Fruit fly (Drosophila melanogaster) whole organism, embryonic: ENCODE measurements around the gene Dic61B.

Experiments used
- ATbp ChIP-seq: fragments of 200-800 bp; sonication (Bioruptor generic); optimal IDR thresholded peaks from 2 replicates; lab custom pipeline; 2017; ENCODE audit warnings: missing biosample characterization, mild to moderate bottlenecking, missing genetic modification characterization, missing genetic modification reagents
- Asciz ChIP-seq: fragments of 200-800 bp; sonication (Bioruptor generic); optimal IDR thresholded peaks from 2 replicates; lab custom pipeline; 2017; ENCODE audit warnings: missing biosample characterization, mild to moderate bottlenecking, missing genetic modification characterization, missing genetic modification reagents
- Bdp1 ChIP-seq: fragments of 200-800 bp; sonication (Bioruptor generic); optimal IDR thresholded peaks from 3 replicates; lab custom pipeline; 2016; ENCODE audit warnings: missing biosample characterization, missing genetic modification characterization
- CG15073 ChIP-seq: fragments of 200-800 bp; sonication (Bioruptor generic); optimal IDR thresholded peaks from 2 replicates; lab custom pipeline; 2016; ENCODE audit warnings: missing biosample characterization, missing genetic modification characterization
- CG15514 ChIP-seq: fragments of 200-800 bp; sonication (Bioruptor generic); optimal IDR thresholded peaks from 3 replicates; lab custom pipeline; 2017; ENCODE audit warnings: missing biosample characterization, missing genetic modification characterization, mild to moderate bottlenecking, moderate library complexity, missing genetic modification reagents
- CG1603 ChIP-seq: fragments of 200-800 bp; sonication (Bioruptor generic); optimal IDR thresholded peaks from 2 replicates; lab custom pipeline; 2019; ENCODE audit warnings: missing biosample characterization, mild to moderate bottlenecking, missing genetic modification characterization, moderate library complexity
- CG17829 ChIP-seq: fragments of 200-800 bp; optimal IDR thresholded peaks from 2 replicates; lab custom pipeline; 2019; ENCODE audit warnings: missing biosample characterization, mild to moderate bottlenecking, missing genetic modification characterization, moderate library complexity
- CG2712 ChIP-seq: fragments of 200-800 bp; optimal IDR thresholded peaks from 3 replicates; lab custom pipeline; 2019; ENCODE audit warnings: missing biosample characterization, mild to moderate bottlenecking, missing genetic modification characterization, moderate library complexity
- CG4730 ChIP-seq: fragments of 200-800 bp; sonication (Bioruptor generic); IDR thresholded peaks from 2 replicates; pipeline ENCODE4 v1.3.6; 2022; ENCODE audit warnings: missing biosample characterization, missing genetic modification characterization
- CG4820 ChIP-seq: fragments of 200-800 bp; sonication (Bioruptor generic); optimal IDR thresholded peaks from 3 replicates; lab custom pipeline; 2016; ENCODE audit warnings: missing biosample characterization, missing genetic modification characterization
- CG6689 ChIP-seq: fragments of 200-800 bp; sonication (Bioruptor generic); IDR thresholded peaks from 2 replicates; pipeline ENCODE4 v1.3.6; 2022; ENCODE audit warnings: missing biosample characterization, missing genetic modification characterization
- CG7786 ChIP-seq: fragments of 200-800 bp; sonication (Bioruptor generic); optimal IDR thresholded peaks from 2 replicates; lab custom pipeline; 2016; ENCODE audit warnings: missing biosample characterization, missing genetic modification characterization
- CG9727 ChIP-seq: fragments of 200-800 bp; sonication (Bioruptor generic); optimal IDR thresholded peaks from 3 replicates; lab custom pipeline; 2017; ENCODE audit warnings: missing biosample characterization, mild to moderate bottlenecking, missing genetic modification characterization
- CkIIα-i1 ChIP-seq: fragments of 200-800 bp; sonication (Bioruptor generic); IDR thresholded peaks from 2 replicates; pipeline ENCODE4 v1.3.6; 2022; ENCODE audit warnings: missing biosample characterization, missing genetic modification characterization
- Dbx ChIP-seq: fragments of 200-800 bp; sonication (Bioruptor generic); IDR thresholded peaks from 3 replicates; pipeline ENCODE4 v1.3.6; 2022; ENCODE audit warnings: missing biosample characterization, missing genetic modification characterization
- Dip2 ChIP-seq: fragments of 200-800 bp; sonication (Bioruptor generic); IDR thresholded peaks from 2 replicates; pipeline ENCODE4 v1.3.6; 2022; ENCODE audit warnings: missing biosample characterization, missing genetic modification characterization
- Fer2 ChIP-seq: fragments of 200-800 bp; sonication (Bioruptor generic); optimal IDR thresholded peaks from 2 replicates; lab custom pipeline; 2018; ENCODE audit warnings: missing biosample characterization, mild to moderate bottlenecking, missing genetic modification characterization, moderate library complexity
- Gsc ChIP-seq: fragments of 200-800 bp; sonication (Bioruptor generic); IDR thresholded peaks from 2 replicates; pipeline ENCODE4 v1.3.6; 2022; ENCODE audit warnings: missing biosample characterization, missing genetic modification characterization
- Gug ChIP-seq: fragments of 200-800 bp; sonication (Bioruptor generic); IDR thresholded peaks from 4 replicates; pipeline ENCODE4 v1.3.6; 2022; ENCODE audit warnings: missing biosample characterization, missing genetic modification characterization
- HLH3B ChIP-seq: fragments of 200-800 bp; sonication (Bioruptor generic); IDR thresholded peaks from 2 replicates; pipeline ENCODE4 v1.3.6; 2022; ENCODE audit warnings: missing biosample characterization, missing genetic modification characterization
- Hsf ChIP-seq: fragments of 200-800 bp; sonication (Bioruptor generic); optimal IDR thresholded peaks from 3 replicates; lab custom pipeline; 2016; ENCODE audit warnings: missing biosample characterization, missing genetic modification characterization
- MBD-R2 ChIP-seq: fragments of 200-800 bp; sonication (Bioruptor generic); IDR thresholded peaks from 2 replicates; pipeline ENCODE4 v1.3.6; 2022; ENCODE audit warnings: missing biosample characterization, missing genetic modification characterization
- Mad ChIP-seq: fragments of 200-800 bp; sonication (Bioruptor generic); optimal IDR thresholded peaks from 2 replicates; lab custom pipeline; 2016; ENCODE audit warnings: missing biosample characterization, missing genetic modification characterization
- NC2α ChIP-seq: fragments of 200-800 bp; sonication (Bioruptor generic); optimal IDR thresholded peaks from 2 replicates; lab custom pipeline; 2016; ENCODE audit warnings: missing biosample characterization, missing genetic modification characterization
- NK7.1 ChIP-seq: fragments of 200-800 bp; sonication (Bioruptor generic); optimal IDR thresholded peaks from 3 replicates; lab custom pipeline; 2016; ENCODE audit warnings: missing biosample characterization, missing genetic modification characterization
- PHDP ChIP-seq: fragments of 200-800 bp; sonication (Bioruptor generic); optimal IDR thresholded peaks from 3 replicates; lab custom pipeline; 2018; ENCODE audit warnings: missing biosample characterization, mild to moderate bottlenecking, missing genetic modification characterization, moderate library complexity
- Ptx1 ChIP-seq: fragments of 200-800 bp; sonication (Bioruptor generic); IDR thresholded peaks from 2 replicates; pipeline ENCODE4 v1.3.6; 2022; ENCODE audit warnings: missing biosample characterization, missing genetic modification characterization
- Rfx ChIP-seq: fragments of 200-800 bp; sonication (Bioruptor generic); IDR thresholded peaks from 2 replicates; pipeline ENCODE4 v1.3.6; 2022; ENCODE audit warnings: missing biosample characterization, missing genetic modification characterization
- Sox102F ChIP-seq: fragments of 200-800 bp; sonication (Bioruptor generic); optimal IDR thresholded peaks from 2 replicates; lab custom pipeline; 2018; ENCODE audit warnings: missing biosample characterization, mild to moderate bottlenecking, missing genetic modification characterization, moderate library complexity
- Taf1 ChIP-seq: fragments of 200-800 bp; sonication (Bioruptor generic); IDR thresholded peaks from 2 replicates; pipeline ENCODE4 v1.3.6; 2022; ENCODE audit warnings: missing biosample characterization, missing genetic modification characterization
- YL-1 ChIP-seq: fragments of 200-800 bp; sonication (Bioruptor generic); optimal IDR thresholded peaks from 3 replicates; lab custom pipeline; 2017; ENCODE audit warnings: missing biosample characterization, mild to moderate bottlenecking, missing genetic modification characterization
- amos ChIP-seq: fragments of 200-800 bp; sonication (Bioruptor generic); IDR thresholded peaks from 2 replicates; pipeline ENCODE4 v1.3.6; 2022; ENCODE audit warnings: missing biosample characterization, missing genetic modification characterization; ENCODE audit not compliant: partially characterized antibody
- bbx ChIP-seq: fragments of 200-800 bp; sonication (Bioruptor generic); IDR thresholded peaks from 2 replicates; pipeline ENCODE4 v1.3.6; 2022; ENCODE audit warnings: missing biosample characterization, missing genetic modification characterization; ENCODE audit not compliant: partially characterized antibody
- btn ChIP-seq: fragments of 200-800 bp; sonication (Bioruptor generic); optimal IDR thresholded peaks from 2 replicates; lab custom pipeline; 2016; ENCODE audit warnings: missing biosample characterization, missing genetic modification characterization
- dysf ChIP-seq: fragments of 200-800 bp; sonication (Bioruptor generic); IDR thresholded peaks from 3 replicates; pipeline ENCODE4 v1.3.6; 2022; ENCODE audit warnings: missing biosample characterization, missing genetic modification characterization
- eve ChIP-seq, 2 experiments: fragments of >200 bp; optimal IDR thresholded peaks; 2 replicates each; lab custom pipeline; 2017; ENCODE audit warnings: missing biosample characterization in 2 of 2, missing genetic modification characterization in 2 of 2
- fru ChIP-seq: fragments of >200 bp; optimal IDR thresholded peaks from 2 replicates; lab custom pipeline; 2017
- ftz-f1 ChIP-seq: fragments of 200-800 bp; sonication (Bioruptor generic); optimal IDR thresholded peaks from 2 replicates; lab custom pipeline; 2016; ENCODE audit warnings: missing biosample characterization, missing genetic modification characterization
- gt ChIP-seq: fragments of 200-800 bp; sonication (Bioruptor generic); IDR thresholded peaks from 2 replicates; pipeline ENCODE4 v1.3.6; 2022; ENCODE audit warnings: missing biosample characterization, missing genetic modification characterization
- hbn ChIP-seq: fragments of 200-800 bp; sonication (Bioruptor generic); IDR thresholded peaks from 2 replicates; pipeline ENCODE4 v1.3.6; 2022; ENCODE audit warnings: missing biosample characterization, missing genetic modification characterization; ENCODE audit not compliant: partially characterized antibody
- hth ChIP-seq: fragments of >200 bp; optimal IDR thresholded peaks from 2 replicates; lab custom pipeline; 2017; ENCODE audit warnings: inconsistent platforms
- ind ChIP-seq: fragments of 200-800 bp; sonication (Bioruptor generic); optimal IDR thresholded peaks from 3 replicates; lab custom pipeline; 2016; ENCODE audit warnings: missing biosample characterization, missing genetic modification characterization
- lab ChIP-seq: fragments of 200-800 bp; sonication (Bioruptor generic); optimal IDR thresholded peaks from 3 replicates; lab custom pipeline; 2017; ENCODE audit warnings: missing biosample characterization, missing genetic modification characterization, mild to moderate bottlenecking, moderate library complexity, missing genetic modification reagents
- lilli ChIP-seq: fragments of 200-800 bp; sonication (Bioruptor generic); optimal IDR thresholded peaks from 3 replicates; lab custom pipeline; 2016; ENCODE audit warnings: missing biosample characterization, missing genetic modification characterization
- nerfin-1 ChIP-seq: fragments of 200-800 bp; sonication (Bioruptor generic); optimal IDR thresholded peaks from 3 replicates; lab custom pipeline; 2019; ENCODE audit warnings: missing biosample characterization, mild to moderate bottlenecking, missing genetic modification characterization, moderate library complexity
- pros ChIP-seq: fragments of 200-800 bp; sonication (Bioruptor generic); optimal IDR thresholded peaks from 3 replicates; lab custom pipeline; 2019; ENCODE audit warnings: missing biosample characterization, mild to moderate bottlenecking, missing genetic modification characterization, moderate library complexity
- pzg ChIP-seq: fragments of 200-800 bp; sonication (Bioruptor generic); optimal IDR thresholded peaks from 3 replicates; lab custom pipeline; 2018; ENCODE audit warnings: missing biosample characterization, mild to moderate bottlenecking, missing genetic modification characterization, moderate library complexity
- slou ChIP-seq: fragments of 200-800 bp; sonication (Bioruptor generic); optimal IDR thresholded peaks from 3 replicates; lab custom pipeline; 2016; ENCODE audit warnings: missing biosample characterization, missing genetic modification characterization
- tio ChIP-seq: fragments of 200-800 bp; sonication (Bioruptor generic); optimal IDR thresholded peaks from 2 replicates; lab custom pipeline; 2017; ENCODE audit warnings: missing biosample characterization, missing genetic modification characterization, inconsistent platforms
- twi ChIP-seq: fragments of 200-800 bp; optimal IDR thresholded peaks from 2 replicates; lab custom pipeline; 2019; ENCODE audit warnings: missing biosample characterization, mild to moderate bottlenecking, missing genetic modification characterization, moderate library complexity
- wek ChIP-seq: fragments of 200-800 bp; sonication (Bioruptor generic); optimal IDR thresholded peaks from 3 replicates; lab custom pipeline; 2018; ENCODE audit warnings: missing biosample characterization, mild to moderate bottlenecking, missing genetic modification characterization, moderate library complexity

Gene Dic61B

dm6 chr3L:128295-129117, 23.9 kb downstream of the Dic61B start (continued):
- TF ChIP-seq pzg (GFP tag; lab: Kevin White, UChicago) (no peak), Gsc (GFP tag; lab: Robert Waterston, UW) (no peak), fru (no peak), lab (GFP tag; lab: Kevin White, UChicago) (peak; percentile 25), Dip2 (no peak), twi (tag; lab: Kevin White, UChicago) (no peak), btn (GFP tag; lab: Kevin White, UChicago) (no peak), CG6689 (GFP tag; lab: Robert Waterston, UW) (no peak), PHDP (tag; lab: Kevin White, UChicago) (peak; percentile 6), eve (GFP tag; optimal IDR thresholded peaks at IDR 0.05; lab: Kevin White, UChicago) (peak in 1 of 2 experiments; percentile 68), Mad (GFP tag; lab: Kevin White, UChicago) (no peak), wek (GFP tag; lab: Kevin White, UChicago) (peak; percentile 27), CG4820 (no peak), Asciz (no peak), CG17829 (tag; lab: Kevin White, UChicago) (no peak), hbn (GFP tag; lab: Robert Waterston, UW) (no peak), amos (GFP tag; lab: Robert Waterston, UW) (peak; percentile 15; the same call in 1 of the 2 replicates), ftz-f1 (peak; percentile 66), Sox102F (no peak), CG7786 (GFP tag; lab: Kevin White, UChicago) (no peak), Hsf (GFP tag; lab: Kevin White, UChicago) (no peak), CG15514 (GFP tag; lab: Kevin White, UChicago) (no peak), Rfx (GFP tag; lab: Robert Waterston, UW) (0 out of 2 replicates have a peak, but pooled peaks have one; percentile 9), Fer2 (no peak), ATbp (GFP tag; lab: Kevin White, UChicago) (no peak), CG9727 (GFP tag; lab: Kevin White, UChicago) (peak; percentile 5), dysf (no peak), Gug (no peak), MBD-R2 (GFP tag; lab: Robert Waterston, UW) (no peak), slou (GFP tag; lab: Kevin White, UChicago) (no peak), HLH3B (no peak), Taf1 (GFP tag; lab: Robert Waterston, UW) (no peak), Ptx1 (GFP tag; lab: Robert Waterston, UW) (no peak), CG2712 (tag; lab: Kevin White, UChicago) (peak; percentile 11), CG4730 (GFP tag; lab: Robert Waterston, UW) (no peak), ind (GFP tag; lab: Kevin White, UChicago) (no peak), hth (lab: Kevin White, UChicago) (no peak), Dbx (GFP tag; lab: Robert Waterston, UW) (no peak), CkIIα-i1 (GFP tag; lab: Robert Waterston, UW) (no peak), YL-1 (GFP tag; lab: Kevin White, UChicago) (no peak), NC2α (GFP tag; lab: Kevin White, UChicago) (no peak), CG1603 (peak; percentile 21), tio (no peak), NK7.1 (GFP tag; lab: Kevin White, UChicago) (no peak), CG15073 (GFP tag; lab: Kevin White, UChicago) (no peak), gt (GFP tag; lab: Robert Waterston, UW) (no peak), nerfin-1 (peak; percentile 84), Bdp1 (no peak), pros (GFP tag; lab: Kevin White, UChicago) (peak; percentile 92), bbx (GFP tag; lab: Robert Waterston, UW) (peak; percentile 36; the same call in 1 of the 2 replicates), lilli (GFP tag; lab: Kevin White, UChicago) (no peak)
